Fruit fly (Drosophila melanogaster): Measurements from ENCODE around the gene ATPsynE.

ATPsynE gene

DNA sequence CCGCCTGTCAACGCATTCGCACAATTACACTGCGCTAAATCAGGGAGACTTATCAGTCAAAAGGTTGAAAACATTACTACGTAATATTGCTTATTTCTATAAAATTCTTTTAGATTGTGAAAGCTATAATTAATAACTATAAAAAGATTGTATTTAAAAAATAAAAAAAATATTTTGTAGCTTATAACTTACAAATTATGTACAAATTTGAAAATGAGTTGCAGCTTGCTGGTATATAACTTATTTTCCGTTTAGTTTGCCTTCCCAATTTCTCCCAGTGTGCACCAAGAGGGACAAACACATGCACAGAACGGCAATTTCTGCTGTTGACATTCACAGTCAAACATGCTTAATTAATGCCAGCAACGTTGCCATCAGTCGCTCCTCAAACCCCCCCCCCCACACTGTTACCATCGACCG, 27.0 kb downstream of the ATPsynE start (continued):
- TF ChIP-seq gsb (GFP tag; IDR thresholded peaks at IDR 0.05) (0 out of 2 replicates have a peak, but pooled peaks have one; percentile 28), cato (GFP tag; optimal IDR thresholded peaks at IDR 0.05; ENCODE audit: borderline replicate concordance) (peak; percentile 28), CG15269 (tag; optimal IDR thresholded peaks at IDR 0.05) (peak; percentile 67), sens-2 (GFP tag; IDR thresholded peaks at IDR 0.05) (0 out of 2 replicates have a peak, but pooled peaks have one; percentile 16), knrl (GFP tag; IDR thresholded peaks at IDR 0.05; ENCODE audit: partially characterized antibody) (no peak), Hr3 (GFP tag; optimal IDR thresholded peaks at IDR 0.05) (peak; percentile 53), CG5180 (GFP tag; optimal IDR thresholded peaks at IDR 0.05) (peak; percentile 67), fd102C (GFP tag; optimal IDR thresholded peaks at IDR 0.05) (no peak), lov (optimal IDR thresholded peaks at IDR 0.05) (no peak), lov (GFP tag; IDR thresholded peaks at IDR 0.05) (no peak), stc (GFP tag; IDR thresholded peaks at IDR 0.05) (peak; percentile 57), CG6689 (GFP tag; IDR thresholded peaks at IDR 0.05) (peak; percentile 75), CG10431 (GFP tag; optimal IDR thresholded peaks at IDR 0.05) (no peak), CG7745 (tag; optimal IDR thresholded peaks at IDR 0.05) (no peak), CG6175 (GFP tag; IDR thresholded peaks at IDR 0.05) (no peak), Gug (GFP tag; IDR thresholded peaks at IDR 0.05) (0 out of 4 replicates have a peak, but pooled peaks have one; percentile 33), sens (GFP tag) (peak; percentile 67), CG43689 (GFP tag; IDR thresholded peaks at IDR 0.05) (no peak), HHEX (GFP tag; optimal IDR thresholded peaks at IDR 0.05) (peak; percentile 72), CrebB (tag; optimal IDR thresholded peaks at IDR 0.05) (no peak), CG9215 (GFP tag; IDR thresholded peaks at IDR 0.05) (peak; percentile 65), ato (GFP tag; IDR thresholded peaks at IDR 0.05; ENCODE audit: partially characterized antibody) (no peak), Meics (GFP tag; optimal IDR thresholded peaks at IDR 0.05) (peak; percentile 85), eyg (GFP tag; optimal IDR thresholded peaks at IDR 0.05) (no peak), Dip2 (GFP tag; IDR thresholded peaks at IDR 0.05) (no peak), CG3847 (GFP tag; IDR thresholded peaks at IDR 0.05) (peak; percentile 38), CG15696 (tag; optimal IDR thresholded peaks at IDR 0.05) (peak; percentile 32), inv (GFP tag; IDR thresholded peaks at IDR 0.05; ENCODE audit: partially characterized antibody) (no peak), Opbp (GFP tag; IDR thresholded peaks at IDR 0.05; ENCODE audit: partially characterized antibody) (no peak), NfI (GFP tag; optimal IDR thresholded peaks at IDR 0.05) (peak; percentile 44), fu2 (GFP tag; optimal IDR thresholded peaks at IDR 0.05) (no peak), CG15514 (GFP tag; optimal IDR thresholded peaks at IDR 0.05) (peak; percentile 62), D (optimal IDR thresholded peaks at IDR 0.05) (no peak), D (GFP tag; optimal IDR thresholded peaks at IDR 0.05) (peak; percentile 69), CG9727 (GFP tag; optimal IDR thresholded peaks at IDR 0.05) (peak; percentile 78), CG2116 (GFP tag; optimal IDR thresholded peaks at IDR 0.05) (no peak), CG12942 (GFP tag; optimal IDR thresholded peaks at IDR 0.05) (peak; percentile 30), Rfx (GFP tag; IDR thresholded peaks at IDR 0.05) (peak; percentile 67), CG3995 (GFP tag; optimal IDR thresholded peaks at IDR 0.05) (no peak), lola (GFP tag; optimal IDR thresholded peaks at IDR 0.05) (peak in 1 of 3 experiments; percentile 48), emc (GFP tag; optimal IDR thresholded peaks at IDR 0.05) (no peak), CG11247 (GFP tag; IDR thresholded peaks at IDR 0.05) (peak; percentile 58; the same call in 1 of the 2 replicates), H2.0 (GFP tag; IDR thresholded peaks at IDR 0.05) (0 out of 2 replicates have a peak, but pooled peaks have one; percentile 7), otp (GFP tag; IDR thresholded peaks at IDR 0.05) (no peak), nau (GFP tag; optimal IDR thresholded peaks at IDR 0.05) (peak; percentile 71), CG3838 (GFP tag; optimal IDR thresholded peaks at IDR 0.05) (no peak), az2 (GFP tag; optimal IDR thresholded peaks at IDR 0.05) (peak; percentile 58), CG17328 (GFP tag; IDR thresholded peaks at IDR 0.05) (peak; percentile 59), psq (GFP tag; optimal IDR thresholded peaks at IDR 0.05) (no peak), mld (GFP tag; IDR thresholded peaks at IDR 0.05; ENCODE audit: partially characterized antibody) (no peak), seq (GFP tag; IDR thresholded peaks at IDR 0.05) (peak; percentile 44; the same call in 1 of the 2 replicates)
